Fruit fly (Drosophila melanogaster): ENCODE data around the gene cmpy.

Gene cmpy

dm6 chr3L:20687134-20687787 is 31.7 kb downstream of the cmpy start (continued):
- TF ChIP-seq CG10979 (tag; optimal IDR thresholded peaks at IDR 0.05) (peak; percentile 52), CG15696 (tag; optimal IDR thresholded peaks at IDR 0.05) (peak; percentile 79), Usf (GFP tag; optimal IDR thresholded peaks at IDR 0.05) (no peak), CG4360 (GFP tag; IDR thresholded peaks at IDR 0.05) (0 out of 2 replicates have a peak, but pooled peaks have one; percentile 33), sens (GFP tag) (peak; percentile 72), CG15479 (GFP tag; optimal IDR thresholded peaks at IDR 0.05) (peak; percentile 45), CG18262 (tag; optimal IDR thresholded peaks at IDR 0.05) (peak; percentile 57), CG14667 (GFP tag; IDR thresholded peaks at IDR 0.05) (no peak), Nf-YC (tag; optimal IDR thresholded peaks at IDR 0.05) (no peak), zfh2 (GFP tag; optimal IDR thresholded peaks at IDR 0.05) (no peak)

- TF ChIP-seq CG5245 (GFP tag; optimal IDR thresholded peaks at IDR 0.05), result no peak
- TF ChIP-seq dmrt11E (tag; optimal IDR thresholded peaks at IDR 0.05), result peak; percentile 73
- peak; percentile 19 for TF ChIP-seq CG1603 (tag; optimal IDR thresholded peaks at IDR 0.05)
- TF ChIP-seq CG16815 (GFP tag; optimal IDR thresholded peaks at IDR 0.05), result peak; percentile 14
- 0 out of 3 replicates have a peak, but pooled peaks have one; percentile 10 for TF ChIP-seq CG17361 (GFP tag; IDR thresholded peaks at IDR 0.05)
- TF ChIP-seq zen (tag; optimal IDR thresholded peaks at IDR 0.05), result peak; percentile 1
- TF ChIP-seq CG18262 (tag; optimal IDR thresholded peaks at IDR 0.05), result peak; percentile 34
- TF ChIP-seq Gsc (GFP tag; IDR thresholded peaks at IDR 0.05), result no peak
- peak; percentile 31 for TF ChIP-seq CG10979 (tag; optimal IDR thresholded peaks at IDR 0.05)
- TF ChIP-seq zfh1 (GFP tag; IDR thresholded peaks at IDR 0.05), result 0 out of 3 replicates have a peak, but pooled peaks have one; percentile 17
- no peak for TF ChIP-seq ato (GFP tag; IDR thresholded peaks at IDR 0.05; ENCODE audit: partially characterized antibody)
- peak; percentile 8 for TF ChIP-seq kni (GFP tag; optimal IDR thresholded peaks at IDR 0.05)
- TF ChIP-seq eyg (GFP tag; optimal IDR thresholded peaks at IDR 0.05), result no peak
- TF ChIP-seq CG7745 (tag; optimal IDR thresholded peaks at IDR 0.05), result no peak
- peak; percentile 30 for TF ChIP-seq CG17829 (tag; optimal IDR thresholded peaks at IDR 0.05)
- TF ChIP-seq tgo (GFP tag; IDR thresholded peaks at IDR 0.05), result no peak
- peak; percentile 19 for TF ChIP-seq gem (tag; optimal IDR thresholded peaks at IDR 0.05)
- TF ChIP-seq dysf (GFP tag; IDR thresholded peaks at IDR 0.05), result no peak
- no peak for TF ChIP-seq twi (tag; optimal IDR thresholded peaks at IDR 0.05)
- peak; percentile 41; the same call in 1 of the 2 replicates for TF ChIP-seq Xrp1 (GFP tag; IDR thresholded peaks at IDR 0.05)
- peak; percentile 66 for TF ChIP-seq sens (GFP tag)
- TF ChIP-seq lola (GFP tag; optimal IDR thresholded peaks at IDR 0.05), result peak in 1 of 3 experiments; percentile 38
- TF ChIP-seq CG2712 (tag; optimal IDR thresholded peaks at IDR 0.05), result peak; percentile 30
- no peak for TF ChIP-seq NfI (GFP tag; optimal IDR thresholded peaks at IDR 0.05)
- peak; percentile 7 for TF ChIP-seq CG15696 (tag; optimal IDR thresholded peaks at IDR 0.05)
- peak; percentile 15 for TF ChIP-seq CG9727 (GFP tag; optimal IDR thresholded peaks at IDR 0.05)
- TF ChIP-seq Pdp1 (GFP tag; optimal IDR thresholded peaks at IDR 0.05), result no peak
These were observed 33.9 kb downstream of the cmpy start for dm6 chr3L:20685079-20685478.

- no peak for TF ChIP-seq CG3726 (GFP tag; IDR thresholded peaks at IDR 0.05)
- TF ChIP-seq Kr (GFP tag; optimal IDR thresholded peaks at IDR 0.05), result no peak
- TF ChIP-seq CG5953 (GFP tag; IDR thresholded peaks at IDR 0.05), result no peak
- peak; percentile 10 for TF ChIP-seq Ets65A (GFP tag)
These were observed 42.5 kb downstream of the cmpy start for dm6 chr3L:20676468-20676867.

All from whole organism, embryonic.